Worm (Caenorhabditis elegans): ENCODE measurements around the gene clec-4.

DNA sequence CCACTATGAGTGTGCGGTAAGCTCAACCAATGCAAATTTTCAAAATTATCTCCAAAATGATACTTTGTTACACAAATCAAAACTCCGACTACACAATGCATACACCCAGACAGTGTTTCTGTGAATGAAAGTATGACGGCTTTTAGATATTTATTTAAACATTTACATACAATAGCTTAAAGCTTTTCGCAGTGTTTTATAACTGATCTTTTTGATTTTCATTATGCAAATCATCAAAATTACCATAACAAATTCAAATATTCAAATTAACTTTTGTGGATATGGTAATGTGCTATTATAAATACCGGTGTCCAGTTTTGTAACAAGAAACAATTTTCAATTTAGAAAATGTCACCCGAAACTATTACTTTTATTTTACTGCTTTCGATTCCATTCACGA lies 34.5 kb downstream of the clec-4 start, which contains the start of the genes F49C5.5 and F49C5.10:
- TF ChIP-seq snpc-4 (tag; optimal IDR thresholded peaks at IDR 0.05) = no peak
- no peak for TF ChIP-seq irx-1 (tag; optimal IDR thresholded peaks at IDR 0.05)
- no peak for TF ChIP-seq zag-1 (tag; optimal IDR thresholded peaks at IDR 0.05)
- TF ChIP-seq ceh-88 (GFP tag; IDR thresholded peaks at IDR 0.05) = no peak
- TF ChIP-seq nhr-12 (tag; optimal IDR thresholded peaks at IDR 0.05) = no peak
- no peak for TF ChIP-seq nhr-76 (tag; optimal IDR thresholded peaks at IDR 0.05)
- no peak for TF ChIP-seq nhr-90 (tag; optimal IDR thresholded peaks at IDR 0.05; ENCODE audit: poor library complexity)

All from whole organism, L1 larva.